Worm (Caenorhabditis elegans) whole organism, mixed stage, embryonic: ENCODE measurements around the gene C18D11.1.

Experiments used
- elt-1 ChIP-seq: sonication (generic microtip); optimal IDR thresholded peaks from 2 replicates; lab custom pipeline; 2017; ENCODE audit warnings: missing genetic modification characterization, mild to moderate bottlenecking, missing compliant biosample characterization, antibody characterized with exemption, moderate library complexity, borderline replicate concordance; ENCODE audit not compliant: insufficient read depth
- mep-1 ChIP-seq: fragments of 150-350 bp; optimal IDR thresholded peaks from 2 replicates; lab custom pipeline; 2017; ENCODE audit warnings: missing biosample characterization, missing genetic modification reagents, missing genetic modification characterization, inconsistent platforms

ce11 chrIII:11836734-11837133 lies 20.4 kb downstream of the C18D11.1 start:
- TF ChIP-seq elt-1 (tag; lab: Kevin White, UChicago) (no peak), mep-1 (tag; lab: Kevin White, UChicago) (no peak)
